Worm (Caenorhabditis elegans) whole organism, L4 larva: Measurements from ENCODE around the gene sre-8.
"Not testable (repeated sequence)": the region's sequence is repeated elsewhere in the genome, so short reads cannot be mapped to it uniquely, and the experiment has no call there.

ENCODE experiments used
- F49E8.2 ChIP-seq: sonication (generic microtip); optimal IDR thresholded peaks from 2 replicates; lab custom pipeline; 2016; ENCODE audit warnings: missing compliant biosample characterization, mild to moderate bottlenecking, missing genetic modification characterization, borderline replicate concordance
- Y75B8A.6 ChIP-seq: fragments of 200-800 bp; sonication (Bioruptor generic); IDR thresholded peaks from 2 replicates; pipeline ENCODE4 v1.3.6; 2022; ENCODE audit warnings: missing genetic modification reagents, missing genetic modification characterization, missing compliant biosample characterization
- ZK546.5 ChIP-seq, 2 experiments: sonication (generic microtip); optimal IDR thresholded peaks; 2 replicates each; lab custom pipeline; 2017; ENCODE audit warnings: missing biosample characterization in 2 of 2, missing genetic modification characterization in 2 of 2
- daf-19 ChIP-seq: fragments of 200-800 bp; sonication (Bioruptor generic); conservative IDR thresholded peaks from 2 replicates; pipeline ENCODE4 v1.3.6; 2022; ENCODE audit warnings: missing genetic modification characterization, missing compliant biosample characterization
- dpl-1 ChIP-seq: fragments of 150-350 bp; optimal IDR thresholded peaks from 2 replicates; lab custom pipeline; 2014; ENCODE audit warnings: missing biosample characterization, missing genetic modification reagents, missing genetic modification characterization
- fos-1 ChIP-seq: fragments of 150-350 bp; optimal IDR thresholded peaks from 2 replicates; lab custom pipeline; 2014; ENCODE audit warnings: missing biosample characterization, missing genetic modification characterization
- nhr-11 ChIP-seq: fragments of 150-350 bp; optimal IDR thresholded peaks from 2 replicates; lab custom pipeline; 2014; ENCODE audit warnings: missing biosample characterization, missing genetic modification characterization
- nhr-77 ChIP-seq: fragments of 150-350 bp; optimal IDR thresholded peaks from 2 replicates; lab custom pipeline; 2014; ENCODE audit warnings: missing biosample characterization, missing genetic modification characterization
- pqm-1 ChIP-seq: sonication (generic microtip); optimal IDR thresholded peaks from 2 replicates; lab custom pipeline; 2017; ENCODE audit warnings: missing biosample characterization, missing genetic modification characterization
- unc-39 ChIP-seq: sonication (generic microtip); optimal IDR thresholded peaks from 2 replicates; lab custom pipeline; 2017; ENCODE audit warnings: missing biosample characterization, missing genetic modification characterization
- unc-62 ChIP-seq, 3 experiments: fragments of 150-350 bp in 1 of 3; sonication (generic microtip); optimal IDR thresholded peaks in 2 of 3; peaks in 1 of 3; 1 replicate in 1 of 3; 2 replicates in 2 of 3; lab custom pipeline; 2014 to 2017; ENCODE audit warnings: missing biosample characterization in 3 of 3, missing genetic modification characterization in 3 of 3, missing genetic modification reagents in 3 of 3, missing genotype in 1 of 3
- zag-1 ChIP-seq: fragments of 150-350 bp; optimal IDR thresholded peaks from 2 replicates; lab custom pipeline; 2014; ENCODE audit warnings: missing biosample characterization, missing genetic modification characterization

DNA sequence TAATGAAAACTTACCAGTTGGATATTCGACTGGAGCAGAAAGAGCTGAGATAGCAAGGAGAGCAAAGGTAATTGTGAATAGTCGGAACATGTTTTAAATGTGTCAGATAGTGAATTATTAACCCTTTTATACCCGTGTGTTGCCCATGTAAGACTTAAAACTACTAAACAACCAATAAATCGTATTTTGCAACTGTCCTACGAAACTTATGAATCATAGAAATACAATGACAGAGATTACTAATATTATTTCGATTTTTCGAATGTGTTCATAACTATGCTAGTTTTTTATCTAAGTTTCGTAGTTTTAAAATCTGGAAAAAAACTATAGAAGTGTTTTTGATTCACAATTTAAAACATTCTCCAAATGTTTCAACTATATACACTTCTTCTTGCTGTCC, 49.9 kb downstream of the sre-8 start, which contains the start of gene spig-4:
- not testable (repeated sequence) for TF ChIP-seq unc-39 (tag; lab: Kevin White, UChicago); zag-1 (tag; lab: Kevin White, UChicago); dpl-1 (GFP tag; lab: Kevin White, UChicago); F49E8.2; unc-62 (GFP tag; optimal IDR thresholded peaks at IDR 0.05 in 1 of 2; lab: Kevin White, UChicago); unc-62 (tag; optimal IDR thresholded peaks at IDR 0.05; lab: Kevin White, UChicago); fos-1 (tag; lab: Kevin White, UChicago); ZK546.5 (tag; optimal IDR thresholded peaks at IDR 0.05; lab: Kevin White, UChicago); pqm-1 (tag; lab: Kevin White, UChicago); nhr-77 (tag; lab: Kevin White, UChicago); Y75B8A.6 (GFP tag; lab: Robert Waterston, UW); nhr-11; daf-19
